Worm (Caenorhabditis elegans): Measurements from ENCODE around the gene nhr-1.

ce11 chrX:17534877-17535276, 21.0 kb downstream of the nhr-1 start:
- TF ChIP-seq him-1 (tag; optimal IDR thresholded peaks at IDR 0.05) (no peak), dao-5 (tag; optimal IDR thresholded peaks at IDR 0.05) (no peak)
